Fruit fly (Drosophila melanogaster): ENCODE data around the gene CG10598.

DNA sequence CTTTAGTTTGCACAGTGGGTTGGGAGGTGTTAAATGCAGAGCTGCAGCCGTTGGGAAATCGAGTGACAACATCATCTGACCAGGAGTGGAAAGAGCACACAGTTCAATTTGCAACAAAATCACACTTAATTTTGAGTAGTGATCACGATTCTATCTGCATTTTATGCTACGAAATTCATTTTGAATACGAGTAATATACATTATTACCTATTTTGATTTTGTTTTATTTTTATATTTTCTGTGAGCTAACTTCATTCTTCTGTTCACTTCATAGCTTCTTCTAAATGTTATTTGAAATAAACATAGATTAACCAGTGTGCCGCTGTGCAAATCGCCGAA, at the start of gene CG10598:
- TF ChIP-seq CG5204 (GFP tag; optimal IDR thresholded peaks at IDR 0.05): no peak
- TF ChIP-seq toe (GFP tag; optimal IDR thresholded peaks at IDR 0.05): no peak
- TF ChIP-seq tj (GFP tag; optimal IDR thresholded peaks at IDR 0.05): no peak
- no peak for TF ChIP-seq CG7045 (GFP tag; optimal IDR thresholded peaks at IDR 0.05)
- no peak for TF ChIP-seq CG1620 (GFP tag; optimal IDR thresholded peaks at IDR 0.05)
- TF ChIP-seq Mnt (GFP tag; optimal IDR thresholded peaks at IDR 0.05): no peak

Data from whole organism, adult.